Worm (Caenorhabditis elegans) whole organism, mixed stage, embryonic: Measurements from ENCODE around the gene E02C12.9.

Experiments used
- bed-3 ChIP-seq: fragments of 200-800 bp; sonication (Bioruptor generic); optimal IDR thresholded peaks from 3 replicates; lab custom pipeline; 2018; ENCODE audit warnings: mild to moderate bottlenecking, missing genetic modification characterization, moderate library complexity, missing compliant biosample characterization
- blmp-1 ChIP-seq: fragments of 150-350 bp; optimal IDR thresholded peaks from 2 replicates; lab custom pipeline; 2014; ENCODE audit warnings: missing biosample characterization, missing genetic modification characterization
- ceh-39 ChIP-seq: fragments of 150-350 bp; optimal IDR thresholded peaks from 2 replicates; lab custom pipeline; 2014; ENCODE audit warnings: missing biosample characterization, missing genetic modification characterization
- ceh-43 ChIP-seq: fragments of 200-800 bp; sonication (Bioruptor generic); optimal IDR thresholded peaks from 2 replicates; lab custom pipeline; 2018; ENCODE audit warnings: mild to moderate bottlenecking, missing genetic modification characterization, moderate library complexity, missing compliant biosample characterization
- ceh-83 ChIP-seq: fragments of 200-800 bp; sonication (Bioruptor generic); optimal IDR thresholded peaks from 2 replicates; lab custom pipeline; 2018; ENCODE audit warnings: mild to moderate bottlenecking, missing genetic modification characterization, missing compliant biosample characterization
- ces-1 ChIP-seq: fragments of 150-350 bp; optimal IDR thresholded peaks from 2 replicates; lab custom pipeline; 2014; ENCODE audit warnings: missing biosample characterization, missing genetic modification reagents, missing genetic modification characterization
- drap-1 ChIP-seq: fragments of 200-800 bp; sonication (Bioruptor generic); optimal IDR thresholded peaks from 3 replicates; lab custom pipeline; 2018; ENCODE audit warnings: mild to moderate bottlenecking, missing genetic modification characterization, missing compliant biosample characterization
- elt-1 ChIP-seq: sonication (generic microtip); optimal IDR thresholded peaks from 2 replicates; lab custom pipeline; 2017; ENCODE audit warnings: missing genetic modification characterization, mild to moderate bottlenecking, missing compliant biosample characterization, antibody characterized with exemption, moderate library complexity, borderline replicate concordance; ENCODE audit not compliant: insufficient read depth
- flh-1 ChIP-seq: fragments of 200-800 bp; sonication (Bioruptor generic); optimal IDR thresholded peaks from 2 replicates; lab custom pipeline; 2018; ENCODE audit warnings: mild to moderate bottlenecking, missing genetic modification characterization, moderate library complexity, missing compliant biosample characterization
- ham-2 ChIP-seq: fragments of 200-800 bp; sonication (Bioruptor generic); optimal IDR thresholded peaks from 2 replicates; lab custom pipeline; 2018; ENCODE audit warnings: mild to moderate bottlenecking, missing genetic modification characterization, missing compliant biosample characterization
- hlh-1 ChIP-seq: fragments of 150-350 bp; optimal IDR thresholded peaks from 2 replicates; lab custom pipeline; 2014; ENCODE audit warnings: missing biosample characterization, missing genetic modification reagents, missing genetic modification characterization
- lin-13 ChIP-seq: fragments of 150-350 bp; optimal IDR thresholded peaks from 2 replicates; lab custom pipeline; 2014; ENCODE audit warnings: missing biosample characterization, missing genetic modification characterization
- lsy-2 ChIP-seq: fragments of 150-350 bp; optimal IDR thresholded peaks from 2 replicates; lab custom pipeline; 2014; ENCODE audit warnings: missing biosample characterization, missing genetic modification characterization
- mab-5 ChIP-seq: fragments of 150-350 bp; optimal IDR thresholded peaks from 2 replicates; lab custom pipeline; 2014; ENCODE audit warnings: missing biosample characterization, missing genetic modification characterization
- mep-1 ChIP-seq: fragments of 150-350 bp; optimal IDR thresholded peaks from 2 replicates; lab custom pipeline; 2017; ENCODE audit warnings: missing biosample characterization, missing genetic modification reagents, missing genetic modification characterization, inconsistent platforms
- nhr-12 ChIP-seq: fragments of 150-350 bp; optimal IDR thresholded peaks from 2 replicates; lab custom pipeline; 2014; ENCODE audit warnings: missing biosample characterization, missing genetic modification characterization
- nhr-2 ChIP-seq: fragments of 150-350 bp; optimal IDR thresholded peaks from 2 replicates; lab custom pipeline; 2014; ENCODE audit warnings: missing biosample characterization, missing genetic modification characterization
- nhr-237 ChIP-seq: fragments of 150-350 bp; optimal IDR thresholded peaks from 2 replicates; lab custom pipeline; 2014; ENCODE audit warnings: missing biosample characterization, missing genetic modification characterization
- nhr-28 ChIP-seq: fragments of 150-350 bp; optimal IDR thresholded peaks from 2 replicates; lab custom pipeline; 2014; ENCODE audit warnings: missing biosample characterization, missing genetic modification characterization
- nhr-76 ChIP-seq: sonication (generic microtip); optimal IDR thresholded peaks from 2 replicates; lab custom pipeline; 2017; ENCODE audit warnings: missing biosample characterization, missing genetic modification characterization
- snpc-4 ChIP-seq: fragments of 150-350 bp; optimal IDR thresholded peaks from 2 replicates; lab custom pipeline; 2014; ENCODE audit warnings: missing biosample characterization, missing genetic modification characterization
- sptf-1 ChIP-seq: sonication (generic microtip); optimal IDR thresholded peaks from 2 replicates; lab custom pipeline; 2017; ENCODE audit warnings: mild to moderate bottlenecking, missing genetic modification characterization, moderate library complexity, missing compliant biosample characterization
- tbx-8 ChIP-seq: fragments of 200-800 bp; sonication (Bioruptor generic); optimal IDR thresholded peaks from 2 replicates; lab custom pipeline; 2018; ENCODE audit warnings: mild to moderate bottlenecking, missing genetic modification characterization, moderate library complexity, missing compliant biosample characterization
- unc-120 ChIP-seq: sonication (generic microtip); optimal IDR thresholded peaks from 2 replicates; lab custom pipeline; 2017; ENCODE audit warnings: missing genetic modification characterization, missing compliant biosample characterization; ENCODE audit not compliant: poor library complexity, severe bottlenecking
- unc-39 ChIP-seq: fragments of 150-350 bp; optimal IDR thresholded peaks from 2 replicates; lab custom pipeline; 2014; ENCODE audit warnings: missing biosample characterization, missing genetic modification characterization
- unc-62 ChIP-seq: fragments of 150-350 bp; optimal IDR thresholded peaks from 2 replicates; lab custom pipeline; 2014; ENCODE audit warnings: missing biosample characterization, missing genetic modification reagents, missing genetic modification characterization
- zip-8 ChIP-seq: fragments of 150-350 bp; optimal IDR thresholded peaks from 2 replicates; lab custom pipeline; 2014; ENCODE audit warnings: missing biosample characterization, missing genetic modification characterization

The E02C12.9 gene

DNA sequence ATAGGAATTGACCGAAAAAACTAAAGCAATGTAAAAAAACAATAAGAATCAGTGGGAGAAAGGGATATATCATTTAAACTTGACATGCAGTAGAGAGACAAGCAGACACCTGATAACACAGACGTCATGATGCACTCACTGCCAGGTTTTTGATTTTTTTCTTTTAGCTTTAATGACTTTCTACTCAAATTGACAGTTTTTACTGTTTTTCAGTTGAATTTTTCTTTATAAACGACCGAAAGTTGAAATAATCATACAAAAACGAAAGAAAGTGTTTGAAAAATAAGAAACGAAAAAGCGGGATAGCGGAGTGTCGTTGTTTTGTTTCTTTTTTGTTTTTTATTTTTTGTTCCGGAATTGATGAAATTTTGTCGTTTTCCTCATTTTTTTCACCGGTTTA lies 41.1 kb downstream of the E02C12.9 start, which contains the start of gene ucp-4:
Gene ucp-4 (plus strand): TSS at position 83 of the 400 bp plus-strand sequence.
- TF ChIP-seq mab-5 (tag; lab: Kevin White, UChicago) (no peak), unc-62 (GFP tag; lab: Kevin White, UChicago) (no peak), nhr-76 (no peak), nhr-237 (no peak), snpc-4 (tag; lab: Kevin White, UChicago) (no peak)

DNA sequence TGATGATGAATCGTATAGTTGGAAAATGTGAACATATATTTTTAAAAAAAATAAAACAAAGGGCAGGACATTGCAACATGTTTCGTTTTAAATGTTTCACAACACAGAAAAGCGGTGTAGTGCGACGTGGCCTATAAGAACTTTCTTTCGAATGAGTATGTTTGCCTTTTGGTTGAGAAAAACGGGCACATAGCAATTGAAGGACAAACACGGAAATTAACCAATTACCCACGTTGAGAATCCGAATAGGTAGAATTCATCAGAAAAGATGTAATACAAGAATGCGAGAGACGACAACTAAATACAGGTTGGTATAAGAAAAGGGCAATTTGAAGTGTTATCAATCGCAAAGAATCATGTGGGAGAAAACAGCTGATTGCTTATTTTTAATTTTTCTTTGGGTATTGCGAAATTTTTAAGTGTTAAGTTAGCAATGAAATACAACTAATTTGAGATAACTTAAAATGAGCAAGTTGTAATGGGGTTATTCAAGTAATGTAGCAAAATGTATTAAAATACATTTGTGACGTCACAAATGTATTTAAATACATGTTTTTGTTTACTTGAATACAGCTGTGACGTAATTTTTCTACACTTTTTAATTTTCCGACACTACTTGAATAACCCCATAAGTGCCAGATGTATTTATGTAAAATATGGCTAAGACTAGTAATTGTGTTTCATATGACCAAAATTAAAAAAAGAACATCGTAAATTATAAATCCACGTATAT lies 41.8 kb downstream of the E02C12.9 start, which contains the start of gene acl-14:
Gene acl-14 (minus strand): TSS at position 316 of the 733 bp plus-strand sequence.
- peak; percentile 97 for TF ChIP-seq zip-8 (tag; lab: Kevin White, UChicago)
- no peak for TF ChIP-seq elt-1

DNA sequence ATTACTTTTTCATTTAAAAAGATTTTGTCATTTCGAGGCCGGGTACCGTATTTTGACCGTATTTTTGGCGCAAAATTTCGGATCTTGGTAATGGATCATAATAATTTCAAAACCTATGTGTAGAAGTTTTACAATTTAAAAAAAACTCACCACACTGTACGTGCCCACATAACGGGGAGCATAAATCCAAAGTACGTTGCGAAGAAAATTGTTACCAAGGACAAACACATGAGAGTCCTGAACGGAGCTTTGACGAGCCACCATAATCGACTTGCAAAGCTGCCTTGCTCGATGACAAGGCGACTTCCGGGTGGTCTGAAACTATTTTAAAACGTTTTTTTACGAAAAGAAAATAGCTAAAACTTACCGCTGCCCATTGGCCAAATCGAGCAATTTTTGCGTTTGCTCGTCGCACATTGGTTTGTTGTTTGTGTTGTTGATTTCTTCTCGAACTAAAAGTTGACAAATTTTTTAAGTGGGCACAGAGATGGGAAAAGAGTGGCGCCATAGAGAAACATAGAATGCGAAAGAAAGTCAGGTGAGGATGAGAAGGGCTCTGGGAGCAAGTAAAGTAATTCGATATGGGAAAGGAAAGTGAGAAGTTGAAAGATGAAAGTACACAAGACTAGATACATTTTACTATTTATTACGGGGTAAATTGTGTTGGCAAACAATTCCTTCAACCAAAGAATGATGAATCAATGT lies 42.5 kb downstream of the E02C12.9 start:
- TF ChIP-seq ham-2 (GFP tag; lab: Kevin White, UChicago), result no peak
- no peak for TF ChIP-seq elt-1
- TF ChIP-seq ceh-83 (GFP tag; lab: Kevin White, UChicago), result no peak
- no peak for TF ChIP-seq nhr-2 (tag; lab: Kevin White, UChicago)
- no peak for TF ChIP-seq unc-120 (tag; lab: Kevin White, UChicago)
- TF ChIP-seq lsy-2 (tag; lab: Kevin White, UChicago), result no peak
- TF ChIP-seq ceh-39, result no peak

DNA sequence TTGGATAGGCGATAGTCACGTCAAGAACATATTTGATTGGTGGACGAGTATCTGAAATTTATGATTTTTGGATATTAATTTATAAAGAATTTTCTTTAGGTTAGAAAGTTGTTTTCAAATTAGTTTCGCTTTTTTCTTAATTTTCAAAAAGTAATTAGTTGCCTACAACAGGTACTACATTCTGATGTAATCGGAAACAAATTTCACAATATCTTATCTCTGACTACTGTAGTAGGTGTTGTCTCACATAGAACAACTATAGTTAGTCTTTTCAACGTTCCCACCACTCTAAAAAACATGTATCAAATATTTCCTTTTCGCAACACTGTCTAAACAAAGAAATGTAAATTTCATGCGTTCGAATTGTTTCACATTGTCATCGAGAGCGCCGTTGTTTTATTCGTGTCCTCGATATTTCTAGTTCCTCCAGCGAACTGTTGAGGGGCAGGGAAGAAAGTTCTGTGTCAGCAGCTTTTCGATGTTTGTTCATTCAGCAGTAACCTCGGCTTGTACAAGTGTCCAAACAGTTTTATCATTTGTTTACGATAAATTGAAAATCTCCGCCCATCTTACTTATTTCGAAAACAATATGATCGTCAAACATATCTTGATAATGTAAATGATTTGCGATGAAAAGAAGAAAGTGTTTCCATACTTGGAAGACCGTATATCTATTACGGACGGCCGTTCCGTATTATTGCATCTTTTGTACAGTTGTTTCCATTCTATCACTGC lies 45.9 kb downstream of the E02C12.9 start:
- no peak for TF ChIP-seq tbx-8 (GFP tag; lab: Kevin White, UChicago)
- no peak for TF ChIP-seq flh-1 (GFP tag; lab: Kevin White, UChicago)
- no peak for TF ChIP-seq nhr-76
- no peak for TF ChIP-seq unc-62 (GFP tag; lab: Kevin White, UChicago)
- no peak for TF ChIP-seq ceh-43 (GFP tag; lab: Kevin White, UChicago)
- no peak for TF ChIP-seq zip-8 (tag; lab: Kevin White, UChicago)
- no peak for TF ChIP-seq mab-5 (tag; lab: Kevin White, UChicago)
- TF ChIP-seq unc-39, result no peak
- TF ChIP-seq nhr-28 (tag; lab: Kevin White, UChicago), result no peak
- no peak for TF ChIP-seq ces-1
- TF ChIP-seq nhr-12 (tag; lab: Kevin White, UChicago), result no peak
- TF ChIP-seq hlh-1 (tag; lab: Kevin White, UChicago), result no peak
- TF ChIP-seq mep-1 (tag; lab: Kevin White, UChicago), result no peak
- no peak for TF ChIP-seq bed-3 (GFP tag; lab: Kevin White, UChicago)
- TF ChIP-seq elt-1, result no peak
- TF ChIP-seq sptf-1 (tag; lab: Kevin White, UChicago), result no peak
- no peak for TF ChIP-seq blmp-1 (tag; lab: Kevin White, UChicago)

DNA sequence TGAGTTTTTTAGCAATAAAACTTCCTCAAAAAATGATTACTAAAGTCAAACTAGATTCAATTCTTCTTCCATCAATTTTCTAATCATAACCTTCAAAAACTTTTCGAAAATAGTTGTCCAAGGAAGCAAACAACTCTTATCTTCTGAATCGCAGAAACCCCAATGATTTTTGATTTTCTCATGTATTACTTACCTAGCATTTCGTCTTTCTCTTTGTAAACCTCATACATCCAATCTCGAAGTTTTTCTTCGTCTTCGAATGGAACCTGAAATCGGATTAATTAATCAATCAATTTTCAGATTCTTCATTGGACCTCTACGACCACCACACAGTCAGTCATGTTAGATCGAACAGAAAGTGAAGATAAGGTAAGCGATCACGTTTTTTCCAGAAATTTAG lies 46.6 kb downstream of the E02C12.9 start, which contains the start of gene K07B1.4:
Gene K07B1.4 (plus strand): TSS at position 301 of the 400 bp plus-strand sequence.
- TF ChIP-seq lin-13 (no peak), mep-1 (tag; lab: Kevin White, UChicago) (no peak), unc-120 (tag; lab: Kevin White, UChicago) (no peak), blmp-1 (tag; lab: Kevin White, UChicago) (no peak), drap-1 (GFP tag; lab: Kevin White, UChicago) (no peak), mab-5 (tag; lab: Kevin White, UChicago) (no peak), ceh-39 (no peak), hlh-1 (tag; lab: Kevin White, UChicago) (no peak), unc-62 (GFP tag; lab: Kevin White, UChicago) (no peak), ceh-43 (GFP tag; lab: Kevin White, UChicago) (no peak)
